Fruit fly (Drosophila melanogaster) whole organism, pupa: ENCODE measurements around the gene Pka-R1.
A peak's percentile ranks its signal among the peaks of the same experiment; 100 is the strongest.

Source experiments
- CG10348 ChIP-seq: fragments of 200-800 bp; sonication (Bioruptor generic); IDR thresholded peaks from 2 replicates; pipeline ENCODE4 v1.3.6; 2022; ENCODE audit warnings: missing biosample characterization, missing genetic modification characterization
- CG12605 ChIP-seq: fragments of 200-800 bp; sonication (Bioruptor generic); IDR thresholded peaks from 2 replicates; pipeline ENCODE4 v1.3.6; 2022; ENCODE audit warnings: missing biosample characterization, missing genetic modification characterization
- CG14655 ChIP-seq: fragments of 200-800 bp; sonication (Bioruptor generic); optimal IDR thresholded peaks from 3 replicates; lab custom pipeline; 2017; ENCODE audit warnings: mild to moderate bottlenecking, missing biosample characterization, missing genetic modification reagents, missing genetic modification characterization
- CG15710 ChIP-seq: fragments of 200-800 bp; sonication (Bioruptor generic); optimal IDR thresholded peaks from 2 replicates; lab custom pipeline; 2018; ENCODE audit warnings: missing biosample characterization, mild to moderate bottlenecking, missing genetic modification characterization, moderate library complexity
- CG17806 ChIP-seq: fragments of 200-800 bp; sonication (Bioruptor generic); optimal IDR thresholded peaks from 2 replicates; lab custom pipeline; 2018; ENCODE audit warnings: missing biosample characterization, mild to moderate bottlenecking, missing genetic modification characterization, moderate library complexity
- CG32121 ChIP-seq: fragments of 200-800 bp; sonication (Bioruptor generic); IDR thresholded peaks from 2 replicates; pipeline ENCODE4 v1.3.6; 2022; ENCODE audit warnings: missing biosample characterization, missing genetic modification characterization
- CG4496 ChIP-seq: fragments of 200-800 bp; sonication (Bioruptor generic); IDR thresholded peaks from 3 replicates; pipeline ENCODE4 v1.3.6; 2022; ENCODE audit warnings: missing biosample characterization, missing genetic modification characterization
- CG8159 ChIP-seq: fragments of 200-800 bp; sonication (Bioruptor generic); optimal IDR thresholded peaks from 3 replicates; lab custom pipeline; 2018; ENCODE audit warnings: missing biosample characterization, mild to moderate bottlenecking, missing genetic modification characterization, moderate library complexity
- CG9948 ChIP-seq: fragments of 200-800 bp; sonication (Bioruptor generic); optimal IDR thresholded peaks from 2 replicates; lab custom pipeline; 2018; ENCODE audit warnings: missing biosample characterization, mild to moderate bottlenecking, missing genetic modification characterization, moderate library complexity
- EcR ChIP-seq: fragments of 200-800 bp; sonication (Bioruptor generic); optimal IDR thresholded peaks from 3 replicates; lab custom pipeline; 2019; ENCODE audit warnings: missing biosample characterization, missing genetic modification characterization, mild to moderate bottlenecking, moderate library complexity, missing genetic modification reagents
- Pif1A ChIP-seq: fragments of 200-800 bp; sonication (Bioruptor generic); optimal IDR thresholded peaks from 3 replicates; lab custom pipeline; 2016; ENCODE audit warnings: missing biosample characterization, missing genetic modification characterization
- Pif1B ChIP-seq: fragments of 200-800 bp; sonication (Bioruptor generic); optimal IDR thresholded peaks from 3 replicates; lab custom pipeline; 2016; ENCODE audit warnings: missing biosample characterization, missing genetic modification characterization
- gl ChIP-seq: fragments of 200-800 bp; sonication (Bioruptor generic); optimal IDR thresholded peaks from 2 replicates; lab custom pipeline; 2018; ENCODE audit warnings: missing biosample characterization, mild to moderate bottlenecking, missing genetic modification characterization
- rn ChIP-seq: fragments of 200-800 bp; sonication (Bioruptor generic); IDR thresholded peaks from 2 replicates; pipeline ENCODE4 v1.3.6; 2022; ENCODE audit warnings: missing biosample characterization, missing genetic modification characterization

dm6 chr3L:20769350-20769749 lies 46.6 kb upstream of the Pka-R1 start, which contains the start of the genes CG4074 and CG4186:
- TF ChIP-seq CG17806 (tag; lab: Kevin White, UChicago): no peak
- peak; percentile 24 for TF ChIP-seq Pif1B (GFP tag; lab: Kevin White, UChicago)
- no peak for TF ChIP-seq Pif1A (GFP tag; lab: Kevin White, UChicago)
- TF ChIP-seq CG8159 (tag; lab: Kevin White, UChicago): no peak
- no peak for TF ChIP-seq CG15710
- no peak for TF ChIP-seq CG14655 (GFP tag; lab: Kevin White, UChicago)
- peak; percentile 93 for TF ChIP-seq EcR
- TF ChIP-seq CG10348 (GFP tag; lab: Robert Waterston, UW): no peak
- TF ChIP-seq CG12605: no peak
- no peak for TF ChIP-seq CG9948 (tag; lab: Kevin White, UChicago)
- no peak for TF ChIP-seq CG32121
- no peak for TF ChIP-seq CG4496
- TF ChIP-seq gl (tag; lab: Kevin White, UChicago): no peak
- TF ChIP-seq rn (GFP tag; lab: Robert Waterston, UW): no peak
